Fruit fly (Drosophila melanogaster): ENCODE measurements around the gene CG12375.
A peak's percentile ranks its signal among the peaks of the same experiment; 100 is the strongest.

CG12375 gene

DNA sequence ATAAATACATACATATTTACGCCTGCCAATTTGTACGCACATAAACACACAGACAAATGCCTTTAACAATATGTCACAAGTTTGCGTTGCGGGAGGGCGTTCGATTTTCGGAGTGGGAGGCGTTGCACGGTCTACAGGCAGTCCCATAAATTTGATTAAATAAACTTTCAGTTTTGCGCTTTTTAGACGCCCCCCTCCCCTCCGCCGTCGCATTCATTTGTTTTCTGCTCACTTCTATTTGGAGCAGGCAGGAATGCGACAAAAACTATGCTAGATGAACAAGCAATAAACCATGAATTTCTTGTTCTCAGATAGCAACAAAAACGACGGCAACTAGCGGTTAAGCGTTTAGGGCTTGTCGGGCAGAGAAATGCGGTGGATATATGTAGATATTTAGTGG, 27.6 kb downstream of the CG12375 start:
- TF ChIP-seq CG1621 (tag; optimal IDR thresholded peaks at IDR 0.05) (no peak), topi (GFP tag; optimal IDR thresholded peaks at IDR 0.05) (no peak), Sox14 (GFP tag; optimal IDR thresholded peaks at IDR 0.05) (no peak), Eip78C (GFP tag) (no peak), salr (GFP tag; optimal IDR thresholded peaks at IDR 0.05) (no peak), dac (GFP tag; optimal IDR thresholded peaks at IDR 0.05) (no peak), CG11762 (GFP tag; optimal IDR thresholded peaks at IDR 0.05; ENCODE audit: insufficient read depth) (no peak), CG31627 (GFP tag; optimal IDR thresholded peaks at IDR 0.05) (no peak)

DNA sequence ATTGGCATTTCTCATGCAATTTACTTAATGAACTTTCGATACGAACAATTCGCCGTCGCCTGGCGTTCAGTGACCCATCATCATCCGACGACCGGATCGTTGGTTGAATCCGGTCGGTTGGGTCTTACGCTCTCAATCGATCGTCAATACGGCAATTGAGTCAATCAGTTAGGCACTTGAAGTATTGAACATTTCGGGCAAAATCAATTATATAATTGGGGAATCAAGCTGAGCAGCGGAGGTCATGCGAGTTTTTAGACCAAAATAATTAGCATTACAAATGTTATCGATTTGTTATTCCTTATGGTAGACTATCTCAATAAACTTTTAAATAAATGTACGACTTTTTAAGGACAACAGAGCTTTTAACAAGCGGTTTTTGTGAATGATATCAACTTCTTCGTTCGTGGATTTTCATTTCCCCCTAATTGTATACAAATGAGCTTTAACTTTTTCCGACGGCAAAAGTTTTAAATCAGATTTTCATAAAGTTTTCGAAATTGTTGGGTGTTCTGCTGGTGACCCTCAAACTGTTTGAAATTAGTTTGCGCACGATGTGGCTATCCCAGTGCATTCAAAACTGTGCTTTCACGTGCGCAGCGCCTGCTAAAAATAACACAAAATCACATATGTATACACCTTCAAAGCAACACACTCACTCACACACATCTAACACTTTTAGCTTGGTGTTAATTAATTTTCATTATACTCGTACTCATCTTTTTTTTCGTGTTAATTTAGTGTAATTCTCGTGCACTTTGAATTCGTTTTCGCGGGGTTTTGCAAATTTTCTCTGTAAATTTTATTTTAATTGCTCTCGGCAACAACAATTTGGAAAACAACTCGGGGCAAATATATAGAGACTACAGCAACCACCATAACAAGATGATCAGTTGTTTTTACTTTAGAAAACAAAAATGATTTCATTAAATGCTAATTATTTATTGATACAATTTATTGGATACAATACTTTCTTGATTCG, 28.4 kb downstream of the CG12375 start:
- TF ChIP-seq CG8119 (GFP tag; IDR thresholded peaks at IDR 0.05) (no peak), CG15336 (GFP tag; IDR thresholded peaks at IDR 0.05) (0 out of 2 replicates have a peak, but pooled peaks have one; percentile 28), Hr4 (GFP tag; optimal IDR thresholded peaks at IDR 0.05) (peak; percentile 61), svp (GFP tag) (peak; percentile 67), vri (GFP tag; optimal IDR thresholded peaks at IDR 0.05) (peak; percentile 38), cyc (GFP tag; optimal IDR thresholded peaks at IDR 0.05) (no peak)

DNA sequence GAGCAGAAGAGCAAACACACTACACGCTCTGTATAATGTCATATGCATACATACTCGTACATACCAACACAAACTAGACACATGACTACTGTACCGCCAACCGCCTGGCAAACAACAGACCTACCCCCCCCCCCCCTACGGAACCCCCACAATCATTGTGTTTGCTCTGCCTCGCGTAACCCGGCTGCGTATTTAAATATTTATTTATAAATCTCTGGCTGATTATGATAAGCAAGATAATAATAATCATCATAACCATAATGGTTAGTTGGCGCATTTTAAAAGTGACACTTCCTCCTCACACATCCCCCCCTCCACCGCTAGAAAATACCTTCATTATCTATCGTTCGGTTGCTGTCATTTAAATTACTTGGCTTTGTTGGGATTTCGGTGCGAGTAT, 29.2 kb downstream of the CG12375 start:
- TF ChIP-seq fd59A (GFP tag; optimal IDR thresholded peaks at IDR 0.05), result no peak
- TF ChIP-seq CG6808 (GFP tag; optimal IDR thresholded peaks at IDR 0.05), result peak; percentile 7
- TF ChIP-seq net (GFP tag; optimal IDR thresholded peaks at IDR 0.05), result no peak
- no peak for TF ChIP-seq CG8119 (GFP tag; IDR thresholded peaks at IDR 0.05)
- peak in 1 of 2 experiments; percentile 33 for TF ChIP-seq salr (GFP tag; optimal IDR thresholded peaks at IDR 0.05)
- peak; percentile 41 for TF ChIP-seq svp (GFP tag)
- no peak for TF ChIP-seq CG11294 (GFP tag; IDR thresholded peaks at IDR 0.05)
- no peak for TF ChIP-seq acj6 (GFP tag; optimal IDR thresholded peaks at IDR 0.05)
- no peak for TF ChIP-seq CG10669 (GFP tag; optimal IDR thresholded peaks at IDR 0.05)
- TF ChIP-seq Eip78C (GFP tag), result peak; percentile 34
- no peak for TF ChIP-seq Gug (GFP tag; IDR thresholded peaks at IDR 0.05)
- TF ChIP-seq Hr4 (GFP tag; optimal IDR thresholded peaks at IDR 0.05), result no peak
- peak; percentile 99 for TF ChIP-seq fkh (GFP tag; optimal IDR thresholded peaks at IDR 0.05)
- TF ChIP-seq CG6163 (GFP tag; IDR thresholded peaks at IDR 0.05), result no peak
- TF ChIP-seq esn (GFP tag; optimal IDR thresholded peaks at IDR 0.05), result no peak
- no peak for TF ChIP-seq CG3032 (tag; optimal IDR thresholded peaks at IDR 0.05)
- no peak for TF ChIP-seq CG11762 (GFP tag; optimal IDR thresholded peaks at IDR 0.05; ENCODE audit: insufficient read depth)
- TF ChIP-seq CG16779 (tag; optimal IDR thresholded peaks at IDR 0.05), result peak; percentile 2
- peak in 1 of 2 experiments; percentile 55 for TF ChIP-seq ss (GFP tag; optimal IDR thresholded peaks at IDR 0.05)
- no peak for TF ChIP-seq Blimp-1 (GFP tag; optimal IDR thresholded peaks at IDR 0.05)
- no peak for TF ChIP-seq CG31627 (GFP tag; optimal IDR thresholded peaks at IDR 0.05)
- TF ChIP-seq Smox (GFP tag; optimal IDR thresholded peaks at IDR 0.05), result no peak
- no peak for TF ChIP-seq CG8319 (GFP tag; optimal IDR thresholded peaks at IDR 0.05)

DNA sequence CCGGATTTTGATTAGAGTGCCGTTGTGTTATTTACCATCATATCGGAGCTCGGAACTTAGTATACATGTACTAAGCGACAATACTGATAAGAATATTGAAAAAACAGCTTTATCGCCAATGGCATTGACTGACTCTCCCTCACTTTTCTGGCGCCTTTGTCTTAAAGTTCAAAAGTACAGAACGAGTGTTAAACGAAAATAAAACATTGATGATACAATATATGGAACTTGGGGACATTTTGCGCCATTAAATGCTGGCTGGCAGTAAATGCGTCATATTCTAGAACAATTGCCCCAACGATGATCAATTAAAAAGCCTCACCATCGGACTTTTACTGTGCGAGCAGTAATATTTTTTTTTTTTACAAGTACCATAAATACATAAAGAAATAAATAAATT, 31.5 kb downstream of the CG12375 start:
- TF ChIP-seq CG8119 (GFP tag; IDR thresholded peaks at IDR 0.05), result no peak
- TF ChIP-seq ss (GFP tag; optimal IDR thresholded peaks at IDR 0.05), result peak; percentile 15 to 40
- TF ChIP-seq svp (GFP tag), result peak; percentile 95
- TF ChIP-seq CG3032 (tag; optimal IDR thresholded peaks at IDR 0.05), result no peak
- TF ChIP-seq CG6808 (GFP tag; optimal IDR thresholded peaks at IDR 0.05), result peak; percentile 38
- no peak for TF ChIP-seq CG10669 (GFP tag; optimal IDR thresholded peaks at IDR 0.05)
- no peak for TF ChIP-seq spab (GFP tag; optimal IDR thresholded peaks at IDR 0.05)
- no peak for TF ChIP-seq Ets96B (tag; optimal IDR thresholded peaks at IDR 0.05)
- TF ChIP-seq Eip78C (GFP tag), result peak; percentile 70
- TF ChIP-seq CG6854 (GFP tag; optimal IDR thresholded peaks at IDR 0.05), result peak; percentile 14
- TF ChIP-seq esn (GFP tag; optimal IDR thresholded peaks at IDR 0.05), result no peak
- TF ChIP-seq vri (GFP tag; optimal IDR thresholded peaks at IDR 0.05), result peak; percentile 87
- peak; percentile 1 for TF ChIP-seq Met (GFP tag; optimal IDR thresholded peaks at IDR 0.05)
- TF ChIP-seq fd85E (GFP tag; optimal IDR thresholded peaks at IDR 0.05), result no peak
- TF ChIP-seq CG11294 (GFP tag; IDR thresholded peaks at IDR 0.05), result no peak
- TF ChIP-seq achi (GFP tag; optimal IDR thresholded peaks at IDR 0.05), result no peak
- TF ChIP-seq dsx (GFP tag; optimal IDR thresholded peaks at IDR 0.05; ENCODE audit: poor library complexity, severe bottlenecking), result no peak
- TF ChIP-seq Sox14 (GFP tag; optimal IDR thresholded peaks at IDR 0.05), result peak; percentile 36
- TF ChIP-seq CG9139 (GFP tag; optimal IDR thresholded peaks at IDR 0.05), result peak; percentile 37
- TF ChIP-seq Gug (GFP tag; IDR thresholded peaks at IDR 0.05), result no peak
- no peak for TF ChIP-seq CG31627 (GFP tag; optimal IDR thresholded peaks at IDR 0.05)
- no peak for TF ChIP-seq CG10631 (GFP tag; optimal IDR thresholded peaks at IDR 0.05)
- no peak for TF ChIP-seq topi (GFP tag; optimal IDR thresholded peaks at IDR 0.05)
- no peak for TF ChIP-seq eg (GFP tag; IDR thresholded peaks at IDR 0.05)
- TF ChIP-seq CG3919 (GFP tag; optimal IDR thresholded peaks at IDR 0.05), result no peak
- TF ChIP-seq Eip93F (GFP tag; optimal IDR thresholded peaks at IDR 0.05), result peak; percentile 89

Data from whole organism, prepupa.